Worm (Caenorhabditis elegans) whole organism, late embryonic: ENCODE measurements around the gene zag-1.

Source experiments
- K02D7.2 ChIP-seq: sonication (generic microtip); optimal IDR thresholded peaks from 2 replicates; lab custom pipeline; 2017; ENCODE audit warnings: mild to moderate bottlenecking, missing genetic modification characterization, missing compliant biosample characterization
- ama-1 ChIP-seq: fragments of 150-350 bp; optimal IDR thresholded peaks from 2 replicates; lab custom pipeline; 2014
- ceh-6 ChIP-seq: fragments of 200-800 bp; sonication (Bioruptor generic); optimal IDR thresholded peaks from 2 replicates; lab custom pipeline; 2018; ENCODE audit warnings: mild to moderate bottlenecking, missing genetic modification characterization, missing compliant biosample characterization
- fkh-10 ChIP-seq: fragments of 150-350 bp; optimal IDR thresholded peaks from 2 replicates; lab custom pipeline; 2014; ENCODE audit warnings: missing biosample characterization, missing genetic modification reagents, missing genetic modification characterization
- hlh-13 ChIP-seq: fragments of 200-800 bp; sonication (Bioruptor generic); optimal IDR thresholded peaks from 2 replicates; lab custom pipeline; 2018; ENCODE audit warnings: mild to moderate bottlenecking, missing genetic modification characterization, missing compliant biosample characterization
- hlh-30 ChIP-seq: sonication (generic microtip); optimal IDR thresholded peaks from 2 replicates; lab custom pipeline; 2017; ENCODE audit warnings: antibody characterized with exemption, missing genetic modification characterization, missing compliant biosample characterization; ENCODE audit not compliant: insufficient read depth
- lin-11 ChIP-seq: fragments of 200-800 bp; sonication (Bioruptor generic); optimal IDR thresholded peaks from 2 replicates; lab custom pipeline; 2018; ENCODE audit warnings: mild to moderate bottlenecking, missing genetic modification characterization, missing compliant biosample characterization
- nfya-1 ChIP-seq: sonication (generic microtip); optimal IDR thresholded peaks from 2 replicates; lab custom pipeline; 2017; ENCODE audit warnings: missing genetic modification characterization, mild to moderate bottlenecking, missing compliant biosample characterization, antibody characterized with exemption, moderate library complexity
- nhr-11 ChIP-seq: fragments of 150-350 bp; optimal IDR thresholded peaks from 2 replicates; lab custom pipeline; 2014; ENCODE audit warnings: missing biosample characterization, missing genetic modification characterization
- pat-9 ChIP-seq: fragments of 200-800 bp; sonication (Bioruptor generic); optimal IDR thresholded peaks from 2 replicates; lab custom pipeline; 2018; ENCODE audit warnings: mild to moderate bottlenecking, missing genetic modification characterization, moderate library complexity, missing compliant biosample characterization
- rnt-1 ChIP-seq: sonication (generic microtip); optimal IDR thresholded peaks from 2 replicates; lab custom pipeline; 2016; ENCODE audit warnings: missing genetic modification characterization, missing compliant biosample characterization
- sox-4 ChIP-seq: sonication (generic microtip); optimal IDR thresholded peaks from 2 replicates; lab custom pipeline; 2017; ENCODE audit warnings: mild to moderate bottlenecking, missing genetic modification characterization, inconsistent platforms, missing compliant biosample characterization
- tbx-2 ChIP-seq: sonication (generic microtip); optimal IDR thresholded peaks from 2 replicates; lab custom pipeline; 2016; ENCODE audit warnings: missing genetic modification characterization, missing compliant biosample characterization
- unc-86 ChIP-seq: sonication (generic microtip); optimal IDR thresholded peaks from 2 replicates; lab custom pipeline; 2016; ENCODE audit warnings: missing genetic modification characterization, missing compliant biosample characterization

ce11 chrIV:3815259-3815644 lies 40.4 kb upstream of the zag-1 start:
- TF ChIP-seq ama-1 (lab: Kevin White, UChicago): no peak
- no peak for TF ChIP-seq hlh-30 (tag; lab: Kevin White, UChicago)
- TF ChIP-seq nfya-1 (tag; lab: Kevin White, UChicago): no peak
- no peak for TF ChIP-seq K02D7.2 (tag; lab: Kevin White, UChicago)
- TF ChIP-seq lin-11: no peak
- no peak for TF ChIP-seq hlh-13 (GFP tag; lab: Kevin White, UChicago)
- TF ChIP-seq nhr-11 (tag; lab: Kevin White, UChicago): no peak
- TF ChIP-seq tbx-2 (tag; lab: Kevin White, UChicago): no peak
- no peak for TF ChIP-seq unc-86 (tag; lab: Kevin White, UChicago)
- TF ChIP-seq rnt-1 (tag; lab: Kevin White, UChicago): no peak
- no peak for TF ChIP-seq ceh-6
- no peak for TF ChIP-seq pat-9 (tag; lab: Kevin White, UChicago)
- TF ChIP-seq fkh-10 (GFP tag; lab: Kevin White, UChicago): no peak
- no peak for TF ChIP-seq sox-4
